Fruit fly (Drosophila melanogaster) whole organism, prepupa: ENCODE data around the gene CG10681.

ENCODE experiments used
- CG10631 ChIP-seq: fragments of 200-800 bp; sonication (Bioruptor generic); optimal IDR thresholded peaks from 2 replicates; lab custom pipeline; 2016; ENCODE audit warnings: missing biosample characterization, missing genetic modification characterization
- CG10669 ChIP-seq: fragments of 200-800 bp; sonication (Bioruptor generic); optimal IDR thresholded peaks from 3 replicates; lab custom pipeline; 2018; ENCODE audit warnings: missing biosample characterization, mild to moderate bottlenecking, missing genetic modification characterization, moderate library complexity
- CG11294 ChIP-seq: fragments of 200-800 bp; sonication (Bioruptor generic); IDR thresholded peaks from 2 replicates; pipeline ENCODE4 v1.3.6; 2022; ENCODE audit warnings: missing biosample characterization, missing genetic modification characterization
- CG11902 ChIP-seq: fragments of 200-800 bp; sonication (Bioruptor generic); optimal IDR thresholded peaks from 3 replicates; lab custom pipeline; 2016; ENCODE audit warnings: missing biosample characterization, missing genetic modification characterization
- CG15336 ChIP-seq: fragments of 200-800 bp; sonication (Bioruptor generic); IDR thresholded peaks from 2 replicates; pipeline ENCODE4 v1.3.6; 2022; ENCODE audit warnings: missing biosample characterization, missing genetic modification characterization
- CG1621 ChIP-seq: fragments of 200-800 bp; sonication (Bioruptor generic); optimal IDR thresholded peaks from 3 replicates; lab custom pipeline; 2018; ENCODE audit warnings: missing biosample characterization, mild to moderate bottlenecking, missing genetic modification characterization
- CG16779 ChIP-seq: fragments of 200-800 bp; sonication (Bioruptor generic); optimal IDR thresholded peaks from 3 replicates; lab custom pipeline; 2017; ENCODE audit warnings: missing biosample characterization, mild to moderate bottlenecking, missing genetic modification characterization
- CG3032 ChIP-seq: fragments of 200-800 bp; optimal IDR thresholded peaks from 2 replicates; lab custom pipeline; 2019; ENCODE audit warnings: missing biosample characterization, mild to moderate bottlenecking, missing genetic modification characterization, moderate library complexity
- CG31627 ChIP-seq: fragments of 200-800 bp; sonication (Bioruptor generic); optimal IDR thresholded peaks from 3 replicates; lab custom pipeline; 2016; ENCODE audit warnings: missing biosample characterization, missing genetic modification characterization
- CG32006 ChIP-seq: fragments of 200-800 bp; sonication (Bioruptor generic); optimal IDR thresholded peaks from 3 replicates; lab custom pipeline; 2017; ENCODE audit warnings: missing biosample characterization, mild to moderate bottlenecking, missing genetic modification characterization
- CG34406 ChIP-seq: fragments of 200-800 bp; sonication (Bioruptor generic); optimal IDR thresholded peaks from 3 replicates; lab custom pipeline; 2016; ENCODE audit warnings: missing biosample characterization, missing genetic modification characterization
- CG3919 ChIP-seq: fragments of 200-800 bp; sonication (Bioruptor generic); optimal IDR thresholded peaks from 3 replicates; lab custom pipeline; 2016; ENCODE audit warnings: missing biosample characterization, missing genetic modification characterization
- CG4318 ChIP-seq: fragments of 200-800 bp; sonication (Bioruptor generic); optimal IDR thresholded peaks from 3 replicates; lab custom pipeline; 2017; ENCODE audit warnings: missing biosample characterization, mild to moderate bottlenecking, missing genetic modification characterization
- CG6276 ChIP-seq: fragments of 200-800 bp; sonication (Bioruptor generic); optimal IDR thresholded peaks from 2 replicates; lab custom pipeline; 2017; ENCODE audit warnings: missing biosample characterization, mild to moderate bottlenecking, missing genetic modification characterization
- CG6808 ChIP-seq: fragments of 200-800 bp; sonication (Bioruptor generic); optimal IDR thresholded peaks from 3 replicates; lab custom pipeline; 2017; ENCODE audit warnings: missing biosample characterization, missing genetic modification characterization, mild to moderate bottlenecking, moderate library complexity, missing genetic modification reagents
- CG7368 ChIP-seq: fragments of 200-800 bp; sonication (Bioruptor generic); optimal IDR thresholded peaks from 3 replicates; lab custom pipeline; 2016; ENCODE audit warnings: missing biosample characterization, missing genetic modification characterization
- CG8119 ChIP-seq: fragments of 200-800 bp; sonication (Bioruptor generic); IDR thresholded peaks from 3 replicates; pipeline ENCODE4 v1.3.6; 2022; ENCODE audit warnings: missing biosample characterization, missing genetic modification characterization
- CG8632 ChIP-seq: fragments of 200-800 bp; sonication (Bioruptor generic); optimal IDR thresholded peaks from 3 replicates; lab custom pipeline; 2016; ENCODE audit warnings: missing biosample characterization, missing genetic modification characterization
- CG9139 ChIP-seq: fragments of 200-800 bp; sonication (Bioruptor generic); optimal IDR thresholded peaks from 3 replicates; lab custom pipeline; 2017; ENCODE audit warnings: missing biosample characterization, mild to moderate bottlenecking, missing genetic modification characterization
- Eip75B ChIP-seq: fragments of 200-800 bp; sonication (Bioruptor generic); optimal IDR thresholded peaks from 3 replicates; lab custom pipeline; 2016; ENCODE audit warnings: missing biosample characterization, missing genetic modification characterization
- Eip78C ChIP-seq: fragments of 200-800 bp; sonication (Bioruptor generic); peaks from one replicate; lab custom pipeline; 2016; ENCODE audit warnings: missing biosample characterization, missing genetic modification characterization
- Eip93F ChIP-seq: fragments of 200-800 bp; sonication (Bioruptor generic); optimal IDR thresholded peaks from 2 replicates; lab custom pipeline; 2016; ENCODE audit warnings: missing biosample characterization, mild to moderate bottlenecking, missing genetic modification characterization
- Ets21C ChIP-seq: fragments of 200-800 bp; sonication (Bioruptor generic); optimal IDR thresholded peaks from 3 replicates; lab custom pipeline; 2016; ENCODE audit warnings: missing biosample characterization, missing genetic modification characterization
- Ets96B ChIP-seq: fragments of 200-800 bp; optimal IDR thresholded peaks from 2 replicates; lab custom pipeline; 2019; ENCODE audit warnings: missing biosample characterization, mild to moderate bottlenecking, missing genetic modification characterization, moderate library complexity
- Gug ChIP-seq: fragments of 200-800 bp; sonication (Bioruptor generic); IDR thresholded peaks from 2 replicates; pipeline ENCODE4 v1.3.6; 2022; ENCODE audit warnings: missing biosample characterization, missing genetic modification characterization
- Hr38 ChIP-seq: sonication (Bioruptor generic); optimal IDR thresholded peaks from 2 replicates; lab custom pipeline; 2016; ENCODE audit warnings: missing biosample characterization, missing genetic modification characterization
- Hr4 ChIP-seq: fragments of 200-800 bp; sonication (Bioruptor generic); optimal IDR thresholded peaks from 3 replicates; lab custom pipeline; 2016; ENCODE audit warnings: missing biosample characterization, missing genetic modification characterization
- Met ChIP-seq: fragments of 200-800 bp; sonication (Bioruptor generic); optimal IDR thresholded peaks from 3 replicates; lab custom pipeline; 2016; ENCODE audit warnings: missing biosample characterization, missing genetic modification characterization
- Smox ChIP-seq: fragments of 200-800 bp; sonication (Bioruptor generic); optimal IDR thresholded peaks from 3 replicates; lab custom pipeline; 2016; ENCODE audit warnings: missing biosample characterization, missing genetic modification characterization
- Sox102F ChIP-seq: fragments of 200-800 bp; sonication (Bioruptor generic); optimal IDR thresholded peaks from 2 replicates; lab custom pipeline; 2016; ENCODE audit warnings: missing biosample characterization, mild to moderate bottlenecking, missing genetic modification characterization
- achi ChIP-seq: fragments of 200-800 bp; sonication (Bioruptor generic); optimal IDR thresholded peaks from 3 replicates; lab custom pipeline; 2016; ENCODE audit warnings: missing biosample characterization, missing genetic modification characterization
- cyc ChIP-seq: fragments of 200-800 bp; sonication (Bioruptor generic); optimal IDR thresholded peaks from 3 replicates; lab custom pipeline; 2016; ENCODE audit warnings: missing biosample characterization, missing genetic modification characterization
- dac ChIP-seq: fragments of 200-800 bp; sonication (Bioruptor generic); optimal IDR thresholded peaks from 2 replicates; lab custom pipeline; 2017; ENCODE audit warnings: missing biosample characterization, mild to moderate bottlenecking, missing genetic modification characterization
- dsx ChIP-seq: fragments of 200-800 bp; optimal IDR thresholded peaks from 3 replicates; lab custom pipeline; 2019; ENCODE audit warnings: missing biosample characterization, mild to moderate bottlenecking, missing genetic modification characterization, moderate library complexity; ENCODE audit not compliant: poor library complexity, severe bottlenecking
- eg ChIP-seq: fragments of 200-800 bp; sonication (Bioruptor generic); IDR thresholded peaks from 3 replicates; pipeline ENCODE4 v1.3.6; 2022; ENCODE audit warnings: missing biosample characterization, missing genetic modification characterization
- fd59A ChIP-seq: fragments of 200-800 bp; sonication (Bioruptor generic); optimal IDR thresholded peaks from 2 replicates; lab custom pipeline; 2017; ENCODE audit warnings: missing biosample characterization, mild to moderate bottlenecking, missing genetic modification characterization, missing genetic modification reagents
- fd85E ChIP-seq: fragments of 200-800 bp; sonication (Bioruptor generic); optimal IDR thresholded peaks from 3 replicates; lab custom pipeline; 2016; ENCODE audit warnings: missing biosample characterization, missing genetic modification characterization
- fkh ChIP-seq: fragments of 200-800 bp; sonication (Bioruptor generic); optimal IDR thresholded peaks from 3 replicates; lab custom pipeline; 2017; ENCODE audit warnings: missing biosample characterization, mild to moderate bottlenecking, missing genetic modification characterization, moderate library complexity
- lz ChIP-seq: fragments of 200-800 bp; sonication (Bioruptor generic); optimal IDR thresholded peaks from 3 replicates; lab custom pipeline; 2016; ENCODE audit warnings: missing biosample characterization, missing genetic modification characterization
- net ChIP-seq: fragments of 200-800 bp; sonication (Bioruptor generic); optimal IDR thresholded peaks from 3 replicates; lab custom pipeline; 2016; ENCODE audit warnings: missing biosample characterization, missing genetic modification characterization
- svp ChIP-seq: fragments of 200-800 bp; sonication (Bioruptor generic); peaks from one replicate; lab custom pipeline; 2016; ENCODE audit warnings: missing biosample characterization, missing genetic modification characterization
- vri ChIP-seq: fragments of 200-800 bp; sonication (Bioruptor generic); optimal IDR thresholded peaks from 3 replicates; lab custom pipeline; 2016; ENCODE audit warnings: missing biosample characterization, mild to moderate bottlenecking, missing genetic modification characterization

The CG10681 gene

DNA sequence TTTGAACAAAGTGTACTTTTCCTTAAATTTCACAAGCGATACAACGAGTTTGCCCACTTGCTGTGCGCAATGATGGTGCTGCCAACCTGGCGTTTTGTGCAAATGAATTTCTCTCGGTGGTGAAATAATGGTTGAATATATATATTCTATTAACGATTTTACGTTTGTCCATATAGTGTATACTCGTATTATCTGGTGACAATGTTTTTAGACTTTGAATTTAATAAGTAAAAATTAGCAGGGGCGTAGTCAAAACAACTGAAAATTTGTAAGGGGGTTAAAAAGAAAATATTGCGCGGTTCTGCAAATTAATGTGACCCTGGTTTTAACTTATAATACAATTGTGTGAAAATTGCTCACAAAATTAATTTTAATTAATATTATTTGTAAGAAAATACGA lies 22.6 kb downstream of the CG10681 start, which contains the start of the genes ver and Gcn5 (continued):
- TF ChIP-seq Hr4 (GFP tag; lab: Kevin White, UChicago) (peak; percentile 97), CG32006 (peak; percentile 97), CG31627 (GFP tag; lab: Kevin White, UChicago) (peak; percentile 97), CG15336 (GFP tag; lab: Robert Waterston, UW) (peak; percentile 97), Ets96B (peak; percentile 91), CG8119 (GFP tag; lab: Robert Waterston, UW) (peak; percentile 96), achi (GFP tag; lab: Kevin White, UChicago) (peak; percentile 97), fd85E (GFP tag; lab: Kevin White, UChicago) (peak; percentile 72), fd59A (GFP tag; lab: Kevin White, UChicago) (peak; percentile 87), Sox102F (GFP tag; lab: Kevin White, UChicago) (peak; percentile 98), CG11294 (GFP tag; lab: Robert Waterston, UW) (peak; percentile 95), Hr38 (GFP tag; lab: Kevin White, UChicago) (peak; percentile 12), CG4318 (GFP tag; lab: Kevin White, UChicago) (peak; percentile 94), CG9139 (peak; percentile 82), eg (GFP tag; lab: Robert Waterston, UW) (peak; percentile 98), dac (GFP tag; lab: Kevin White, UChicago) (peak; percentile 88), CG10669 (GFP tag; lab: Kevin White, UChicago) (peak; percentile 94), CG3919 (GFP tag; lab: Kevin White, UChicago) (peak; percentile 97), CG3032 (tag; lab: Kevin White, UChicago) (peak; percentile 94), CG1621 (peak; percentile 88), lz (GFP tag; lab: Kevin White, UChicago) (peak; percentile 98), net (peak; percentile 97), Eip93F (GFP tag; lab: Kevin White, UChicago) (peak; percentile 90), svp (GFP tag; lab: Kevin White, UChicago) (peak; percentile 99), Gug (GFP tag; lab: Robert Waterston, UW) (peak; percentile 96), CG11902 (GFP tag; lab: Kevin White, UChicago) (peak; percentile 92), CG16779 (peak; percentile 90), CG6276 (GFP tag; lab: Kevin White, UChicago) (peak; percentile 96), CG8632 (GFP tag; lab: Kevin White, UChicago) (peak; percentile 97), Smox (GFP tag; lab: Kevin White, UChicago) (peak; percentile 97), fkh (GFP tag; lab: Kevin White, UChicago) (peak; percentile 71), dsx (peak; percentile 90), CG34406 (peak; percentile 97), CG6808 (peak; percentile 91), cyc (GFP tag; lab: Kevin White, UChicago) (peak; percentile 97), Eip75B (GFP tag; lab: Kevin White, UChicago) (peak; percentile 96), Eip78C (peak; percentile 99), CG10631 (GFP tag; lab: Kevin White, UChicago) (peak; percentile 96), vri (GFP tag; lab: Kevin White, UChicago) (peak; percentile 98), Met (GFP tag; lab: Kevin White, UChicago) (peak; percentile 97), Ets21C (GFP tag; lab: Kevin White, UChicago) (peak; percentile 94), CG7368 (peak; percentile 89)
- TF ChIP-seq, all 60 proteins: peak for 60
